Worm (Caenorhabditis elegans) whole organism, L4 larva: ENCODE results near the gene C49H3.16.

Source experiments
- F10B5.3 ChIP-seq: sonication (generic microtip); optimal IDR thresholded peaks from 2 replicates; lab custom pipeline; 2016; ENCODE audit warnings: mild to moderate bottlenecking, missing genetic modification characterization, missing compliant biosample characterization
- F44E2.7 ChIP-seq: fragments of 200-800 bp; sonication (Bioruptor generic); IDR thresholded peaks from 2 replicates; pipeline ENCODE4 v2.1.2; 2022; ENCODE audit warnings: missing genetic modification characterization, missing compliant biosample characterization
- T20F7.1 ChIP-seq: fragments of 200-800 bp; sonication (Bioruptor generic); optimal IDR thresholded peaks from 2 replicates; lab custom pipeline; 2018; ENCODE audit warnings: mild to moderate bottlenecking, missing genetic modification characterization, missing compliant biosample characterization
- Y48G9A.11 ChIP-seq: fragments of 200-800 bp; sonication (Bioruptor generic); IDR thresholded peaks from 2 replicates; pipeline ENCODE4 v1.3.6; 2022; ENCODE audit warnings: missing genetic modification reagents, missing genetic modification characterization, missing compliant biosample characterization
- Y5F2A.4 ChIP-seq: fragments of 200-800 bp; sonication (Bioruptor generic); optimal IDR thresholded peaks from 2 replicates; lab custom pipeline; 2018; ENCODE audit warnings: mild to moderate bottlenecking, missing genetic modification characterization, missing compliant biosample characterization
- aha-1 ChIP-seq: fragments of 150-350 bp; peaks from one replicate; lab custom pipeline; 2014; ENCODE audit warnings: missing biosample characterization, missing genetic modification characterization
- aly-2 ChIP-seq: sonication (generic microtip); optimal IDR thresholded peaks from 2 replicates; lab custom pipeline; 2018; ENCODE audit warnings: missing biosample characterization, missing genetic modification characterization
- ceh-28 ChIP-seq: fragments of 150-350 bp; optimal IDR thresholded peaks from 2 replicates; lab custom pipeline; 2014; ENCODE audit warnings: missing biosample characterization, missing genetic modification reagents, missing genetic modification characterization
- ceh-44 ChIP-seq: fragments of 200-800 bp; sonication (Bioruptor generic); IDR thresholded peaks from 2 replicates; pipeline ENCODE4 v1.3.6; 2022; ENCODE audit warnings: missing genetic modification reagents, missing genetic modification characterization, missing compliant biosample characterization
- daf-19 ChIP-seq: fragments of 200-800 bp; sonication (Bioruptor generic); conservative IDR thresholded peaks from 2 replicates; pipeline ENCODE4 v1.3.6; 2022; ENCODE audit warnings: missing genetic modification characterization, missing compliant biosample characterization
- dmd-6 ChIP-seq: fragments of 200-800 bp; sonication (Bioruptor generic); IDR thresholded peaks from 2 replicates; pipeline ENCODE4 v1.3.6; 2022; ENCODE audit warnings: missing genetic modification reagents, missing genetic modification characterization, missing compliant biosample characterization
- dmd-9 ChIP-seq: fragments of 200-800 bp; sonication (Bioruptor generic); IDR thresholded peaks from 2 replicates; pipeline ENCODE4 v1.3.6; 2022; ENCODE audit warnings: missing genetic modification reagents, missing genetic modification characterization, missing compliant biosample characterization
- dpl-1 ChIP-seq: fragments of 150-350 bp; optimal IDR thresholded peaks from 2 replicates; lab custom pipeline; 2014; ENCODE audit warnings: missing biosample characterization, missing genetic modification reagents, missing genetic modification characterization
- egl-27 ChIP-seq: sonication (generic microtip); optimal IDR thresholded peaks from 3 replicates; lab custom pipeline; 2017; ENCODE audit warnings: missing biosample characterization, missing genetic modification reagents, missing genetic modification characterization
- hlh-11 ChIP-seq: fragments of 200-800 bp; sonication (Bioruptor generic); optimal IDR thresholded peaks from 2 replicates; lab custom pipeline; 2018; ENCODE audit warnings: mild to moderate bottlenecking, missing genetic modification characterization, missing compliant biosample characterization
- hlh-30 ChIP-seq: sonication (generic microtip); optimal IDR thresholded peaks from 2 replicates; lab custom pipeline; 2017; ENCODE audit warnings: antibody characterized with exemption, mild to moderate bottlenecking, missing genetic modification characterization, missing compliant biosample characterization; ENCODE audit not compliant: insufficient read depth
- jun-1 ChIP-seq: fragments of 150-350 bp; optimal IDR thresholded peaks from 2 replicates; lab custom pipeline; 2014; ENCODE audit warnings: missing biosample characterization, missing genetic modification reagents, missing genetic modification characterization
- lim-7 ChIP-seq: fragments of 200-800 bp; sonication (Bioruptor generic); IDR thresholded peaks from 2 replicates; pipeline ENCODE4 v1.3.6; 2022; ENCODE audit warnings: missing genetic modification characterization, missing compliant biosample characterization
- lin-1 ChIP-seq: fragments of 200-800 bp; sonication (Bioruptor generic); IDR thresholded peaks from 2 replicates; pipeline ENCODE4 v1.3.6; 2022; ENCODE audit warnings: missing genetic modification reagents, missing genetic modification characterization, missing compliant biosample characterization
- lin-29 ChIP-seq: fragments of 200-800 bp; sonication (Bioruptor generic); IDR thresholded peaks from 2 replicates; pipeline ENCODE4 v1.3.6; 2022; ENCODE audit warnings: missing genetic modification reagents, missing genetic modification characterization, missing compliant biosample characterization
- lin-38 ChIP-seq: fragments of 200-800 bp; sonication (Bioruptor generic); IDR thresholded peaks from 2 replicates; pipeline ENCODE4 v1.3.6; 2022; ENCODE audit warnings: missing genetic modification reagents, missing genetic modification characterization, missing compliant biosample characterization
- madf-9 ChIP-seq: fragments of 200-800 bp; sonication (Bioruptor generic); conservative IDR thresholded peaks from 2 replicates; pipeline ENCODE4 v1.3.6; 2022; ENCODE audit warnings: missing genetic modification reagents, missing genetic modification characterization, missing compliant biosample characterization
- mep-1 ChIP-seq: fragments of 150-350 bp; sonication (generic microtip); optimal IDR thresholded peaks from 3 replicates; lab custom pipeline; 2014; ENCODE audit warnings: missing biosample characterization, missing genetic modification characterization
- mes-2 ChIP-seq: sonication (generic microtip); optimal IDR thresholded peaks from 2 replicates; lab custom pipeline; 2016; ENCODE audit warnings: missing genotype, mild to moderate bottlenecking, missing genetic modification characterization, missing compliant biosample characterization; ENCODE audit not compliant: poor library complexity, severe bottlenecking
- mxl-2 ChIP-seq: fragments of 200-800 bp; sonication (Bioruptor generic); conservative IDR thresholded peaks from 2 replicates; pipeline ENCODE4 v1.3.6; 2022; ENCODE audit warnings: missing genetic modification reagents, missing genetic modification characterization, missing compliant biosample characterization
- mxl-3 ChIP-seq: fragments of 200-800 bp; sonication (Bioruptor generic); optimal IDR thresholded peaks from 2 replicates; lab custom pipeline; 2018; ENCODE audit warnings: mild to moderate bottlenecking, missing genetic modification characterization, missing compliant biosample characterization
- nhr-10 ChIP-seq: fragments of 150-350 bp; optimal IDR thresholded peaks from 2 replicates; lab custom pipeline; 2014; ENCODE audit warnings: missing biosample characterization, missing genetic modification characterization
- nhr-102 ChIP-seq: sonication (generic microtip); optimal IDR thresholded peaks from 2 replicates; lab custom pipeline; 2016; ENCODE audit warnings: mild to moderate bottlenecking, missing genetic modification characterization, moderate library complexity, missing compliant biosample characterization
- nhr-11 ChIP-seq: fragments of 150-350 bp; optimal IDR thresholded peaks from 2 replicates; lab custom pipeline; 2014; ENCODE audit warnings: missing biosample characterization, missing genetic modification characterization
- nhr-41 ChIP-seq: fragments of 200-800 bp; sonication (Bioruptor generic); IDR thresholded peaks from 2 replicates; pipeline ENCODE4 v1.3.6; 2022; ENCODE audit warnings: missing genetic modification reagents, missing genetic modification characterization, missing compliant biosample characterization
- nhr-6 ChIP-seq: fragments of 150-350 bp; optimal IDR thresholded peaks from 2 replicates; lab custom pipeline; 2014; ENCODE audit warnings: missing biosample characterization, missing genetic modification characterization
- nhr-77 ChIP-seq: fragments of 150-350 bp; optimal IDR thresholded peaks from 2 replicates; lab custom pipeline; 2014; ENCODE audit warnings: missing biosample characterization, missing genetic modification characterization
- snpc-1.2 ChIP-seq: fragments of 200-800 bp; sonication (Bioruptor generic); IDR thresholded peaks from 2 replicates; pipeline ENCODE4 v1.3.6; 2022; ENCODE audit warnings: missing genetic modification reagents, missing genetic modification characterization, missing compliant biosample characterization
- spr-3 ChIP-seq: fragments of 200-800 bp; sonication (Bioruptor generic); optimal IDR thresholded peaks from 2 replicates; lab custom pipeline; 2018; ENCODE audit warnings: mild to moderate bottlenecking, missing genetic modification characterization, missing compliant biosample characterization
- tra-1 ChIP-seq: fragments of 200-800 bp; sonication (Bioruptor generic); IDR thresholded peaks from 2 replicates; pipeline ENCODE4 v1.3.6; 2022; ENCODE audit warnings: missing genetic modification reagents, missing genetic modification characterization, missing compliant biosample characterization
- unc-62 ChIP-seq, 3 experiments: fragments of 150-350 bp in 1 of 3; sonication (generic microtip); optimal IDR thresholded peaks in 2 of 3; peaks in 1 of 3; 1 replicate in 1 of 3; 2 replicates in 2 of 3; lab custom pipeline; 2014 to 2017; ENCODE audit warnings: missing biosample characterization in 3 of 3, missing genetic modification characterization in 3 of 3, missing genetic modification reagents in 3 of 3, missing genotype in 1 of 3
- zfp-3 ChIP-seq: fragments of 200-800 bp; sonication (Bioruptor generic); conservative IDR thresholded peaks from 2 replicates; pipeline ENCODE4 v1.3.6; 2022; ENCODE audit warnings: missing genetic modification reagents, missing genetic modification characterization, missing compliant biosample characterization

C49H3.16 gene

ce11 chrIV:7933733-7934132, 13.5 kb downstream of the C49H3.16 start, which contains the start of gene bbs-2:
bbs-2 (plus strand) TSS chrIV:7934033.
- TF ChIP-seq Y5F2A.4 (GFP tag; lab: Kevin White, UChicago), result no peak
- TF ChIP-seq, all 104 proteins: peak for 0

- no peak for TF ChIP-seq F10B5.3 (tag; lab: Kevin White, UChicago)
- no peak for TF ChIP-seq snpc-1.2 (GFP tag; lab: Robert Waterston, UW)
- no peak for TF ChIP-seq zfp-3 (GFP tag; lab: Robert Waterston, UW)
- TF ChIP-seq dpl-1 (GFP tag; lab: Kevin White, UChicago), result no peak
- no peak for TF ChIP-seq nhr-102
- TF ChIP-seq aha-1 (tag; lab: Kevin White, UChicago), result no peak
Observed at ce11 chrIV:7938834-7939233, 18.6 kb downstream of the C49H3.16 start, which contains the start of gene F20D12.7. F20D12.7 (minus strand) TSS chrIV:7938934.

- TF ChIP-seq mxl-2 (GFP tag; lab: Robert Waterston, UW), result no peak
- no peak for TF ChIP-seq lin-1 (GFP tag; lab: Robert Waterston, UW)
- no peak for TF ChIP-seq dmd-9 (GFP tag; lab: Robert Waterston, UW)
- no peak for TF ChIP-seq aly-2 (tag; lab: Kevin White, UChicago)
- TF ChIP-seq mep-1 (tag; lab: Kevin White, UChicago), result no peak
- TF ChIP-seq daf-19 (GFP tag; lab: Robert Waterston, UW), result no peak
- no peak for TF ChIP-seq ceh-28 (tag; lab: Kevin White, UChicago)
- no peak for TF ChIP-seq hlh-11 (tag; lab: Kevin White, UChicago)
- no peak for TF ChIP-seq nhr-10 (tag; lab: Kevin White, UChicago)
- no peak for TF ChIP-seq mxl-3 (GFP tag; lab: Kevin White, UChicago)
- TF ChIP-seq F10B5.3 (tag; lab: Kevin White, UChicago), result no peak
- no peak for TF ChIP-seq nhr-11 (tag; lab: Kevin White, UChicago)
Observed at ce11 chrIV:7940919-7941318, 20.7 kb downstream of the C49H3.16 start, which contains the start of gene exc-9. exc-9 (minus strand) TSS chrIV:7941019.

- TF ChIP-seq jun-1 (tag; lab: Kevin White, UChicago) (no peak), nhr-6 (tag; lab: Kevin White, UChicago) (no peak), hlh-30 (tag; lab: Kevin White, UChicago) (peak; percentile 57), mep-1 (tag; lab: Kevin White, UChicago) (peak; percentile 28), lin-29 (GFP tag; lab: Robert Waterston, UW) (no peak), daf-19 (GFP tag; lab: Robert Waterston, UW) (no peak), unc-62 (GFP tag; optimal IDR thresholded peaks at IDR 0.05 in 1 of 2; lab: Kevin White, UChicago) (peak in 1 of 2 experiments; percentile 61), unc-62 (tag; optimal IDR thresholded peaks at IDR 0.05; lab: Kevin White, UChicago) (no peak), F44E2.7 (no peak), lim-7 (GFP tag; lab: Robert Waterston, UW) (no peak)
Observed at ce11 chrIV:7943272-7943671, 23.0 kb downstream of the C49H3.16 start.

ce11 chrIV:7946457-7946856, 26.2 kb downstream of the C49H3.16 start, which contains the start of gene czw-1:
czw-1 (minus strand) TSS chrIV:7946825.
- TF ChIP-seq tra-1 (GFP tag; lab: Robert Waterston, UW) (no peak), mes-2 (tag; lab: Kevin White, UChicago) (peak; percentile 12), zfp-3 (GFP tag; lab: Robert Waterston, UW) (no peak), T20F7.1 (GFP tag; lab: Kevin White, UChicago) (peak; percentile 71), egl-27 (tag; lab: Kevin White, UChicago) (no peak), madf-9 (GFP tag; lab: Robert Waterston, UW) (no peak), spr-3 (GFP tag; lab: Kevin White, UChicago) (no peak), nhr-41 (GFP tag; lab: Robert Waterston, UW) (no peak), ceh-44 (GFP tag; lab: Robert Waterston, UW) (no peak), dmd-6 (GFP tag; lab: Robert Waterston, UW) (no peak), Y48G9A.11 (GFP tag; lab: Robert Waterston, UW) (no peak), nhr-77 (no peak), lin-38 (GFP tag; lab: Robert Waterston, UW) (no peak)
- TF ChIP-seq, all 104 proteins: peak for 2
